Fruit fly (Drosophila melanogaster): ENCODE measurements around the gene CG11619.

DNA sequence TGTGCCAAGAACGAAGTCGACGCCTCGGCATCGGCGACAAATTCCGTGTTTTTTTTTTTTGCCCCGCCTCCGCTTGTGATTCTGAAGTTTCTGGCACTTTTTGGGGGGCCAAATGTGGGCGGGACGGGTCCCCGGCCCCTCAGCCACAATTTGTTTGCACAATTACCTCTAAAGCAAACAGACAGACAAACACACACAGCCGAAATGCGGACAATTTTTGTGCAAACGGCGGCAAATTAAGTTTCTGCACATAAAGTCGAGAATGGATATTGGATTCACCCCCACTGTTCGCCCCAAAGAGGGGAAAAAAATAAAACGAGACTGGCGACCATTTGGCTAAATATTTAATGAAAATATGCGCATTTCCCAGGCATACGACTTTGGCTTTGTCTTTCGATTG, 32.3 kb upstream of the CG11619 start:
- no peak for TF ChIP-seq ranshi (GFP tag; IDR thresholded peaks at IDR 0.05)
- TF ChIP-seq CG4730 (GFP tag; IDR thresholded peaks at IDR 0.05) = no peak
- TF ChIP-seq Atf-2 (GFP tag; optimal IDR thresholded peaks at IDR 0.05) = no peak
- no peak for TF ChIP-seq Vsx1 (GFP tag; optimal IDR thresholded peaks at IDR 0.05)
- no peak for TF ChIP-seq knrl (GFP tag; IDR thresholded peaks at IDR 0.05; ENCODE audit: partially characterized antibody)
- TF ChIP-seq Max (GFP tag; optimal IDR thresholded peaks at IDR 0.05) = no peak
